Fruit fly (Drosophila melanogaster) whole organism, prepupa: ENCODE measurements around the gene CG32820.
"Not testable (repeated sequence)": the region's sequence is repeated elsewhere in the genome, so short reads cannot be mapped to it uniquely, and the experiment has no call there.

Experiments used
- CG10631 ChIP-seq: fragments of 200-800 bp; sonication (Bioruptor generic); optimal IDR thresholded peaks from 2 replicates; lab custom pipeline; 2016; ENCODE audit warnings: missing biosample characterization, missing genetic modification characterization
- CG11294 ChIP-seq: fragments of 200-800 bp; sonication (Bioruptor generic); IDR thresholded peaks from 2 replicates; pipeline ENCODE4 v1.3.6; 2022; ENCODE audit warnings: missing biosample characterization, missing genetic modification characterization
- CG11902 ChIP-seq: fragments of 200-800 bp; sonication (Bioruptor generic); optimal IDR thresholded peaks from 3 replicates; lab custom pipeline; 2016; ENCODE audit warnings: missing biosample characterization, missing genetic modification characterization
- CG1621 ChIP-seq: fragments of 200-800 bp; sonication (Bioruptor generic); optimal IDR thresholded peaks from 3 replicates; lab custom pipeline; 2018; ENCODE audit warnings: missing biosample characterization, mild to moderate bottlenecking, missing genetic modification characterization
- CG16779 ChIP-seq: fragments of 200-800 bp; sonication (Bioruptor generic); optimal IDR thresholded peaks from 3 replicates; lab custom pipeline; 2017; ENCODE audit warnings: missing biosample characterization, mild to moderate bottlenecking, missing genetic modification characterization
- CG3032 ChIP-seq: fragments of 200-800 bp; optimal IDR thresholded peaks from 2 replicates; lab custom pipeline; 2019; ENCODE audit warnings: missing biosample characterization, mild to moderate bottlenecking, missing genetic modification characterization, moderate library complexity
- CG32006 ChIP-seq: fragments of 200-800 bp; sonication (Bioruptor generic); optimal IDR thresholded peaks from 3 replicates; lab custom pipeline; 2017; ENCODE audit warnings: missing biosample characterization, mild to moderate bottlenecking, missing genetic modification characterization
- CG34406 ChIP-seq: fragments of 200-800 bp; sonication (Bioruptor generic); optimal IDR thresholded peaks from 3 replicates; lab custom pipeline; 2016; ENCODE audit warnings: missing biosample characterization, missing genetic modification characterization
- CG3919 ChIP-seq: fragments of 200-800 bp; sonication (Bioruptor generic); optimal IDR thresholded peaks from 3 replicates; lab custom pipeline; 2016; ENCODE audit warnings: missing biosample characterization, missing genetic modification characterization
- CG4318 ChIP-seq: fragments of 200-800 bp; sonication (Bioruptor generic); optimal IDR thresholded peaks from 3 replicates; lab custom pipeline; 2017; ENCODE audit warnings: missing biosample characterization, mild to moderate bottlenecking, missing genetic modification characterization
- CG6163 ChIP-seq: fragments of 200-800 bp; sonication (Bioruptor generic); IDR thresholded peaks from 3 replicates; pipeline ENCODE4 v1.3.6; 2022; ENCODE audit warnings: missing biosample characterization, missing genetic modification characterization
- CG6276 ChIP-seq: fragments of 200-800 bp; sonication (Bioruptor generic); optimal IDR thresholded peaks from 2 replicates; lab custom pipeline; 2017; ENCODE audit warnings: missing biosample characterization, mild to moderate bottlenecking, missing genetic modification characterization
- CG6792 ChIP-seq: fragments of 200-800 bp; sonication (Bioruptor generic); optimal IDR thresholded peaks from 3 replicates; lab custom pipeline; 2016; ENCODE audit warnings: missing biosample characterization, missing genetic modification characterization
- CG6808 ChIP-seq: fragments of 200-800 bp; sonication (Bioruptor generic); optimal IDR thresholded peaks from 3 replicates; lab custom pipeline; 2017; ENCODE audit warnings: missing biosample characterization, missing genetic modification characterization, mild to moderate bottlenecking, moderate library complexity, missing genetic modification reagents
- CG6854 ChIP-seq: fragments of 200-800 bp; sonication (Bioruptor generic); optimal IDR thresholded peaks from 2 replicates; lab custom pipeline; 2017; ENCODE audit warnings: missing biosample characterization, mild to moderate bottlenecking, missing genetic modification characterization
- CG7368 ChIP-seq: fragments of 200-800 bp; sonication (Bioruptor generic); optimal IDR thresholded peaks from 3 replicates; lab custom pipeline; 2016; ENCODE audit warnings: missing biosample characterization, missing genetic modification characterization
- CG8319 ChIP-seq: fragments of 200-800 bp; sonication (Bioruptor generic); optimal IDR thresholded peaks from 3 replicates; lab custom pipeline; 2016; ENCODE audit warnings: missing biosample characterization, missing genetic modification characterization
- Eip75B ChIP-seq: fragments of 200-800 bp; sonication (Bioruptor generic); optimal IDR thresholded peaks from 3 replicates; lab custom pipeline; 2016; ENCODE audit warnings: missing biosample characterization, missing genetic modification characterization
- Eip78C ChIP-seq: fragments of 200-800 bp; sonication (Bioruptor generic); peaks from one replicate; lab custom pipeline; 2016; ENCODE audit warnings: missing biosample characterization, missing genetic modification characterization
- Eip93F ChIP-seq: fragments of 200-800 bp; sonication (Bioruptor generic); optimal IDR thresholded peaks from 2 replicates; lab custom pipeline; 2016; ENCODE audit warnings: missing biosample characterization, mild to moderate bottlenecking, missing genetic modification characterization
- Ets96B ChIP-seq: fragments of 200-800 bp; optimal IDR thresholded peaks from 2 replicates; lab custom pipeline; 2019; ENCODE audit warnings: missing biosample characterization, mild to moderate bottlenecking, missing genetic modification characterization, moderate library complexity
- Gug ChIP-seq: fragments of 200-800 bp; sonication (Bioruptor generic); IDR thresholded peaks from 2 replicates; pipeline ENCODE4 v1.3.6; 2022; ENCODE audit warnings: missing biosample characterization, missing genetic modification characterization
- Hr39 ChIP-seq: fragments of 200-800 bp; sonication (Bioruptor generic); optimal IDR thresholded peaks from 2 replicates; lab custom pipeline; 2016; ENCODE audit warnings: missing biosample characterization, missing genetic modification characterization
- Lpt ChIP-seq: fragments of 200-800 bp; sonication (Bioruptor generic); optimal IDR thresholded peaks from 3 replicates; lab custom pipeline; 2016; ENCODE audit warnings: missing biosample characterization, missing genetic modification characterization
- Met ChIP-seq: fragments of 200-800 bp; sonication (Bioruptor generic); optimal IDR thresholded peaks from 3 replicates; lab custom pipeline; 2016; ENCODE audit warnings: missing biosample characterization, missing genetic modification characterization
- OdsH ChIP-seq: fragments of 200-800 bp; sonication (Bioruptor generic); optimal IDR thresholded peaks from 3 replicates; lab custom pipeline; 2016; ENCODE audit warnings: missing biosample characterization, missing genetic modification characterization
- Smox ChIP-seq: fragments of 200-800 bp; sonication (Bioruptor generic); optimal IDR thresholded peaks from 3 replicates; lab custom pipeline; 2016; ENCODE audit warnings: missing biosample characterization, missing genetic modification characterization
- Sox102F ChIP-seq: fragments of 200-800 bp; sonication (Bioruptor generic); optimal IDR thresholded peaks from 2 replicates; lab custom pipeline; 2016; ENCODE audit warnings: missing biosample characterization, mild to moderate bottlenecking, missing genetic modification characterization
- Sox14 ChIP-seq: fragments of 200-800 bp; sonication (Bioruptor generic); optimal IDR thresholded peaks from 3 replicates; lab custom pipeline; 2016; ENCODE audit warnings: missing biosample characterization, missing genetic modification characterization
- Sox15 ChIP-seq: fragments of 200-800 bp; sonication (Bioruptor generic); optimal IDR thresholded peaks from 3 replicates; lab custom pipeline; 2016; ENCODE audit warnings: missing biosample characterization, missing genetic modification characterization
- achi ChIP-seq: fragments of 200-800 bp; sonication (Bioruptor generic); optimal IDR thresholded peaks from 3 replicates; lab custom pipeline; 2016; ENCODE audit warnings: missing biosample characterization, missing genetic modification characterization
- acj6 ChIP-seq: fragments of 200-800 bp; sonication (Bioruptor generic); optimal IDR thresholded peaks from 3 replicates; lab custom pipeline; 2016; ENCODE audit warnings: missing biosample characterization, missing genetic modification characterization
- cyc ChIP-seq: fragments of 200-800 bp; sonication (Bioruptor generic); optimal IDR thresholded peaks from 3 replicates; lab custom pipeline; 2016; ENCODE audit warnings: missing biosample characterization, missing genetic modification characterization
- dac ChIP-seq: fragments of 200-800 bp; sonication (Bioruptor generic); optimal IDR thresholded peaks from 2 replicates; lab custom pipeline; 2017; ENCODE audit warnings: missing biosample characterization, mild to moderate bottlenecking, missing genetic modification characterization
- esn ChIP-seq: fragments of 200-800 bp; sonication (Bioruptor generic); optimal IDR thresholded peaks from 2 replicates; lab custom pipeline; 2016; ENCODE audit warnings: missing biosample characterization, mild to moderate bottlenecking, missing genetic modification characterization, moderate library complexity
- fd59A ChIP-seq: fragments of 200-800 bp; sonication (Bioruptor generic); optimal IDR thresholded peaks from 2 replicates; lab custom pipeline; 2017; ENCODE audit warnings: missing biosample characterization, mild to moderate bottlenecking, missing genetic modification characterization, missing genetic modification reagents
- fkh ChIP-seq: fragments of 200-800 bp; sonication (Bioruptor generic); optimal IDR thresholded peaks from 3 replicates; lab custom pipeline; 2017; ENCODE audit warnings: missing biosample characterization, mild to moderate bottlenecking, missing genetic modification characterization, moderate library complexity
- lz ChIP-seq: fragments of 200-800 bp; sonication (Bioruptor generic); optimal IDR thresholded peaks from 3 replicates; lab custom pipeline; 2016; ENCODE audit warnings: missing biosample characterization, missing genetic modification characterization
- salr ChIP-seq, 2 experiments: fragments of 200-800 bp; sonication (Bioruptor generic); optimal IDR thresholded peaks; 3 replicates each; lab custom pipeline; 2016 to 2018; ENCODE audit warnings: missing biosample characterization in 2 of 2, missing genetic modification characterization in 2 of 2, mild to moderate bottlenecking in 1 of 2
- spab ChIP-seq: fragments of 200-800 bp; sonication (Bioruptor generic); optimal IDR thresholded peaks from 2 replicates; lab custom pipeline; 2017; ENCODE audit warnings: missing biosample characterization, mild to moderate bottlenecking, missing genetic modification characterization, missing genetic modification reagents
- ss ChIP-seq, 2 experiments: fragments of 200-800 bp; sonication (Bioruptor generic); optimal IDR thresholded peaks; 2 replicates in 1 of 2; 3 replicates in 1 of 2; lab custom pipeline; 2017 to 2018; ENCODE audit warnings: mild to moderate bottlenecking in 2 of 2, missing biosample characterization in 2 of 2, missing genetic modification characterization in 2 of 2, moderate library complexity in 1 of 2
- svp ChIP-seq: fragments of 200-800 bp; sonication (Bioruptor generic); peaks from one replicate; lab custom pipeline; 2016; ENCODE audit warnings: missing biosample characterization, missing genetic modification characterization
- topi ChIP-seq: fragments of 200-800 bp; sonication (Bioruptor generic); optimal IDR thresholded peaks from 3 replicates; lab custom pipeline; 2016; ENCODE audit warnings: missing biosample characterization, missing genetic modification characterization
- vri ChIP-seq: fragments of 200-800 bp; sonication (Bioruptor generic); optimal IDR thresholded peaks from 3 replicates; lab custom pipeline; 2016; ENCODE audit warnings: missing biosample characterization, mild to moderate bottlenecking, missing genetic modification characterization

The CG32820 gene

dm6 chrX:21615139-21615538, at the start of gene CG32820:
Gene CG32820 (minus strand): TSS chrX:21615239.
- TF ChIP-seq CG3919 (GFP tag; lab: Kevin White, UChicago); ss (GFP tag; optimal IDR thresholded peaks at IDR 0.05; lab: Kevin White, UChicago); Sox14 (GFP tag; lab: Kevin White, UChicago): not testable (repeated sequence)

- no peak for TF ChIP-seq topi (GFP tag; lab: Kevin White, UChicago)
- TF ChIP-seq CG6808 (GFP tag; lab: Kevin White, UChicago): no peak
Observed at dm6 chrX:21632852-21633251, 17.8 kb upstream of the CG32820 start.

- TF ChIP-seq CG7368 (GFP tag; lab: Kevin White, UChicago): no peak
- TF ChIP-seq lz: no peak
- no peak for TF ChIP-seq CG16779 (tag; lab: Kevin White, UChicago)
- TF ChIP-seq CG32006 (GFP tag; lab: Kevin White, UChicago): no peak
- no peak for TF ChIP-seq Hr39
- no peak for TF ChIP-seq Smox (GFP tag; lab: Kevin White, UChicago)
- no peak for TF ChIP-seq CG6276 (GFP tag; lab: Kevin White, UChicago)
- no peak for TF ChIP-seq topi (GFP tag; lab: Kevin White, UChicago)
- TF ChIP-seq CG1621 (tag; lab: Kevin White, UChicago): no peak
- no peak for TF ChIP-seq esn (GFP tag; lab: Kevin White, UChicago)
- no peak for TF ChIP-seq CG3032 (tag; lab: Kevin White, UChicago)
- TF ChIP-seq vri (GFP tag; lab: Kevin White, UChicago): no peak
- TF ChIP-seq CG8319 (GFP tag; lab: Kevin White, UChicago): no peak
- TF ChIP-seq CG4318 (GFP tag; lab: Kevin White, UChicago): no peak
Observed at dm6 chrX:21632213-21632612, 17.2 kb upstream of the CG32820 start.

- TF ChIP-seq CG6808 (GFP tag; lab: Kevin White, UChicago): peak; percentile 36
- peak; percentile 7 for TF ChIP-seq CG34406 (GFP tag; lab: Kevin White, UChicago)
- TF ChIP-seq acj6 (GFP tag; lab: Kevin White, UChicago): peak; percentile 64
- TF ChIP-seq Eip93F (GFP tag; lab: Kevin White, UChicago): no peak
- peak in 1 of 2 experiments; percentile 1 for TF ChIP-seq salr (GFP tag; optimal IDR thresholded peaks at IDR 0.05; lab: Kevin White, UChicago)
- no peak for TF ChIP-seq CG6854 (GFP tag; lab: Kevin White, UChicago)
- peak; percentile 49 for TF ChIP-seq Ets96B (tag; lab: Kevin White, UChicago)
- no peak for TF ChIP-seq CG8319 (GFP tag; lab: Kevin White, UChicago)
- TF ChIP-seq achi (GFP tag; lab: Kevin White, UChicago): peak; percentile 56
- TF ChIP-seq OdsH (GFP tag; lab: Kevin White, UChicago): peak; percentile 69
- TF ChIP-seq Lpt: no peak
- TF ChIP-seq dac (GFP tag; lab: Kevin White, UChicago): peak; percentile 14
- peak; percentile 35 for TF ChIP-seq CG6792 (GFP tag; lab: Kevin White, UChicago)
- peak; percentile 90 for TF ChIP-seq Eip78C
- TF ChIP-seq Sox15 (GFP tag; lab: Kevin White, UChicago): peak; percentile 16
- TF ChIP-seq CG11902 (GFP tag; lab: Kevin White, UChicago): peak; percentile 15
- TF ChIP-seq Eip75B (GFP tag; lab: Kevin White, UChicago): peak; percentile 56
- peak; percentile 39 for TF ChIP-seq lz
- peak; percentile 14 for TF ChIP-seq spab (GFP tag; lab: Kevin White, UChicago)
- TF ChIP-seq CG10631 (GFP tag; lab: Kevin White, UChicago): peak; percentile 33
- no peak for TF ChIP-seq CG11294
- peak; percentile 66 for TF ChIP-seq CG32006 (GFP tag; lab: Kevin White, UChicago)
- peak; percentile 7 for TF ChIP-seq CG16779 (tag; lab: Kevin White, UChicago)
- TF ChIP-seq CG6163 (GFP tag; lab: Robert Waterston, UW): no peak
- peak; percentile 60 for TF ChIP-seq svp (GFP tag; lab: Kevin White, UChicago)
- peak; percentile 63 for TF ChIP-seq Sox102F
- TF ChIP-seq vri (GFP tag; lab: Kevin White, UChicago): peak; percentile 41
- peak; percentile 60 for TF ChIP-seq esn (GFP tag; lab: Kevin White, UChicago)
- no peak for TF ChIP-seq CG7368 (GFP tag; lab: Kevin White, UChicago)
- peak; percentile 64 for TF ChIP-seq CG3919 (GFP tag; lab: Kevin White, UChicago)
- TF ChIP-seq Sox14 (GFP tag; lab: Kevin White, UChicago): peak; percentile 44
- TF ChIP-seq cyc (GFP tag; lab: Kevin White, UChicago): peak; percentile 60
- TF ChIP-seq fd59A (GFP tag; lab: Kevin White, UChicago): no peak
- TF ChIP-seq fkh (GFP tag; lab: Kevin White, UChicago): no peak
- no peak for TF ChIP-seq Gug
- TF ChIP-seq Met (GFP tag; lab: Kevin White, UChicago): peak; percentile 76
- TF ChIP-seq topi (GFP tag; lab: Kevin White, UChicago): peak; percentile 61
Observed at dm6 chrX:21631452-21631851, 16.4 kb upstream of the CG32820 start.
